Worm (Caenorhabditis elegans) whole organism, L4 larva: Measurements from ENCODE around the gene kcnl-1.

Experiments
- D1046.2 ChIP-seq: fragments of 200-800 bp; sonication (Bioruptor generic); IDR thresholded peaks from 2 replicates; pipeline ENCODE4 v1.3.6; 2022; ENCODE audit warnings: missing genetic modification characterization, missing compliant biosample characterization
- F10B5.3 ChIP-seq: sonication (generic microtip); optimal IDR thresholded peaks from 2 replicates; lab custom pipeline; 2016; ENCODE audit warnings: mild to moderate bottlenecking, missing genetic modification characterization, missing compliant biosample characterization
- Y48G9A.11 ChIP-seq: fragments of 200-800 bp; sonication (Bioruptor generic); IDR thresholded peaks from 2 replicates; pipeline ENCODE4 v1.3.6; 2022; ENCODE audit warnings: missing genetic modification reagents, missing genetic modification characterization, missing compliant biosample characterization
- ZK546.5 ChIP-seq, 2 experiments: sonication (generic microtip); optimal IDR thresholded peaks; 2 replicates each; lab custom pipeline; 2017; ENCODE audit warnings: missing biosample characterization in 2 of 2, missing genetic modification characterization in 2 of 2
- aha-1 ChIP-seq: fragments of 150-350 bp; peaks from one replicate; lab custom pipeline; 2014; ENCODE audit warnings: missing biosample characterization, missing genetic modification characterization
- ceh-32 ChIP-seq: sonication (generic microtip); optimal IDR thresholded peaks from 2 replicates; lab custom pipeline; 2016; ENCODE audit warnings: mild to moderate bottlenecking, missing genetic modification characterization, missing compliant biosample characterization; ENCODE audit not compliant: poor library complexity
- ceh-62 ChIP-seq: sonication (generic microtip); optimal IDR thresholded peaks from 2 replicates; lab custom pipeline; 2017; ENCODE audit warnings: missing biosample characterization, missing genetic modification characterization
- ctbp-1 ChIP-seq: fragments of 200-800 bp; sonication (Bioruptor generic); IDR thresholded peaks from 2 replicates; pipeline ENCODE4 v1.3.6; 2022; ENCODE audit warnings: missing genetic modification reagents, missing genetic modification characterization, missing compliant biosample characterization
- daf-16 ChIP-seq, 3 experiments: sonication (generic microtip); optimal IDR thresholded peaks; 2 replicates each; lab custom pipeline; 2016 to 2017; ENCODE audit warnings: missing genetic modification characterization in 3 of 3, missing genetic modification reagents in 3 of 3, mild to moderate bottlenecking in 2 of 3, missing compliant biosample characterization in 2 of 3, missing biosample characterization in 1 of 3, moderate library complexity in 1 of 3
- daf-8 ChIP-seq: fragments of 200-800 bp; sonication (Bioruptor generic); IDR thresholded peaks from 2 replicates; pipeline ENCODE4 v1.3.6; 2022; ENCODE audit warnings: missing genetic modification characterization, missing compliant biosample characterization
- duxl-1 ChIP-seq: sonication (generic microtip); optimal IDR thresholded peaks from 2 replicates; lab custom pipeline; 2016; ENCODE audit warnings: mild to moderate bottlenecking, missing genetic modification characterization, moderate library complexity, missing compliant biosample characterization; ENCODE audit not compliant: poor library complexity
- egl-43 ChIP-seq: fragments of 200-800 bp; sonication (Bioruptor generic); IDR thresholded peaks from 2 replicates; pipeline ENCODE4 v1.3.6; 2022; ENCODE audit warnings: missing genetic modification reagents, missing genetic modification characterization, missing compliant biosample characterization
- fkh-10 ChIP-seq: fragments of 150-350 bp; optimal IDR thresholded peaks from 2 replicates; lab custom pipeline; 2014; ENCODE audit warnings: missing biosample characterization, missing genetic modification reagents, missing genetic modification characterization
- hlh-30 ChIP-seq: sonication (generic microtip); optimal IDR thresholded peaks from 2 replicates; lab custom pipeline; 2017; ENCODE audit warnings: antibody characterized with exemption, mild to moderate bottlenecking, missing genetic modification characterization, missing compliant biosample characterization; ENCODE audit not compliant: insufficient read depth
- lin-38 ChIP-seq: fragments of 200-800 bp; sonication (Bioruptor generic); IDR thresholded peaks from 2 replicates; pipeline ENCODE4 v1.3.6; 2022; ENCODE audit warnings: missing genetic modification reagents, missing genetic modification characterization, missing compliant biosample characterization
- mep-1 ChIP-seq: fragments of 150-350 bp; sonication (generic microtip); optimal IDR thresholded peaks from 3 replicates; lab custom pipeline; 2014; ENCODE audit warnings: missing biosample characterization, missing genetic modification characterization
- mes-2 ChIP-seq: sonication (generic microtip); optimal IDR thresholded peaks from 2 replicates; lab custom pipeline; 2016; ENCODE audit warnings: missing genotype, mild to moderate bottlenecking, missing genetic modification characterization, missing compliant biosample characterization; ENCODE audit not compliant: poor library complexity, severe bottlenecking
- mxl-3 ChIP-seq: fragments of 200-800 bp; sonication (Bioruptor generic); optimal IDR thresholded peaks from 2 replicates; lab custom pipeline; 2018; ENCODE audit warnings: mild to moderate bottlenecking, missing genetic modification characterization, missing compliant biosample characterization
- nhr-6 ChIP-seq: fragments of 150-350 bp; optimal IDR thresholded peaks from 2 replicates; lab custom pipeline; 2014; ENCODE audit warnings: missing biosample characterization, missing genetic modification characterization
- set-16 ChIP-seq: fragments of 200-800 bp; sonication (Bioruptor generic); IDR thresholded peaks from 2 replicates; pipeline ENCODE4 v1.3.6; 2022; ENCODE audit warnings: missing genetic modification reagents, missing genetic modification characterization, missing compliant biosample characterization

kcnl-1 gene

ce11 chrV:19643903-19644302, 78.7 kb downstream of the kcnl-1 start, which contains the start of the genes Y43F8C.7 and mrps-28 (continued):
- TF ChIP-seq ceh-32 (tag; lab: Kevin White, UChicago) (no peak), daf-16 (GFP tag; optimal IDR thresholded peaks at IDR 0.05; lab: Kevin White, UChicago) (no peak), daf-16 (tag; optimal IDR thresholded peaks at IDR 0.05; lab: Kevin White, UChicago) (peak; percentile 25), Y48G9A.11 (GFP tag; lab: Robert Waterston, UW) (no peak), egl-43 (GFP tag; lab: Robert Waterston, UW) (no peak), daf-8 (GFP tag; lab: Robert Waterston, UW) (no peak), mxl-3 (GFP tag; lab: Kevin White, UChicago) (no peak), F10B5.3 (no peak), ZK546.5 (tag; optimal IDR thresholded peaks at IDR 0.05; lab: Kevin White, UChicago) (no peak), D1046.2 (GFP tag; lab: Robert Waterston, UW) (no peak), hlh-30 (tag; lab: Kevin White, UChicago) (no peak), ceh-62 (tag; lab: Kevin White, UChicago) (no peak)

ce11 chrV:19645572-19646155, 80.5 kb downstream of the kcnl-1 start, which contains the start of gene Y43F8C.9:
Gene Y43F8C.9, plus strand, starts transcription at chrV:19646105.
- no peak for TF ChIP-seq mep-1 (tag; lab: Kevin White, UChicago)
- peak; percentile 45 for TF ChIP-seq lin-38 (GFP tag; lab: Robert Waterston, UW)

- TF ChIP-seq fkh-10 (GFP tag; lab: Kevin White, UChicago): no peak
- no peak for TF ChIP-seq duxl-1 (tag; lab: Kevin White, UChicago)
- TF ChIP-seq mes-2 (tag; lab: Kevin White, UChicago): no peak
- TF ChIP-seq set-16 (GFP tag; lab: Robert Waterston, UW): no peak
- TF ChIP-seq aha-1 (tag; lab: Kevin White, UChicago): peak; percentile 63
- no peak for TF ChIP-seq ctbp-1 (GFP tag; lab: Robert Waterston, UW)
- no peak for TF ChIP-seq nhr-6 (tag; lab: Kevin White, UChicago)
Observed at ce11 chrV:19655151-19655550, 90.0 kb downstream of the kcnl-1 start, which contains the start of gene dmd-3. Gene dmd-3, minus strand, starts transcription at chrV:19655251.
